Worm (Caenorhabditis elegans): ENCODE measurements around the gene F53C3.1.

F53C3.1 gene

ce11 chrII:3955938-3956337 lies 44.1 kb downstream of the F53C3.1 start:
- peak; percentile 31 for TF ChIP-seq ceh-39 (tag; optimal IDR thresholded peaks at IDR 0.05)
- TF ChIP-seq nhr-76 (tag; optimal IDR thresholded peaks at IDR 0.05), result no peak
- peak; percentile 35 for TF ChIP-seq ces-1 (GFP tag; optimal IDR thresholded peaks at IDR 0.05)

- TF ChIP-seq lin-13 (tag; optimal IDR thresholded peaks at IDR 0.05), result no peak
- TF ChIP-seq ces-1 (GFP tag; optimal IDR thresholded peaks at IDR 0.05), result peak; percentile 22
- no peak for TF ChIP-seq elt-1 (tag; optimal IDR thresholded peaks at IDR 0.05; ENCODE audit: borderline replicate concordance, insufficient read depth)
- no peak for TF ChIP-seq flh-1 (GFP tag; optimal IDR thresholded peaks at IDR 0.05)
- TF ChIP-seq mab-5 (tag; optimal IDR thresholded peaks at IDR 0.05), result peak; percentile 1
- no peak for TF ChIP-seq nhr-237 (tag; optimal IDR thresholded peaks at IDR 0.05)
- TF ChIP-seq unc-120 (tag; optimal IDR thresholded peaks at IDR 0.05; ENCODE audit: poor library complexity, severe bottlenecking), result peak; percentile 54
Measured at ce11 chrII:3956744-3957143, 44.9 kb downstream of the F53C3.1 start.

- no peak for TF ChIP-seq snpc-4 (tag; optimal IDR thresholded peaks at IDR 0.05)
- peak; percentile 9 for TF ChIP-seq mls-2 (tag; optimal IDR thresholded peaks at IDR 0.05)
- no peak for TF ChIP-seq elt-3 (tag; optimal IDR thresholded peaks at IDR 0.05)
- peak; percentile 69 for TF ChIP-seq unc-62 (GFP tag; optimal IDR thresholded peaks at IDR 0.05)
- peak; percentile 15 for TF ChIP-seq mep-1 (tag; optimal IDR thresholded peaks at IDR 0.05)
- peak; percentile 64 for TF ChIP-seq ceh-39 (tag; optimal IDR thresholded peaks at IDR 0.05)
- peak; percentile 69 for TF ChIP-seq lin-32 (GFP tag; optimal IDR thresholded peaks at IDR 0.05)
- no peak for TF ChIP-seq hlh-1 (tag; optimal IDR thresholded peaks at IDR 0.05)
- peak; percentile 3 for TF ChIP-seq ceh-43 (GFP tag; optimal IDR thresholded peaks at IDR 0.05)
- TF ChIP-seq unc-120 (tag; optimal IDR thresholded peaks at IDR 0.05; ENCODE audit: poor library complexity, severe bottlenecking), result no peak
- TF ChIP-seq cnd-1 (tag; optimal IDR thresholded peaks at IDR 0.05), result peak; percentile 80
- TF ChIP-seq nhr-2 (tag; optimal IDR thresholded peaks at IDR 0.05), result peak; percentile 83
Measured at ce11 chrII:3957455-3958212, 45.8 kb downstream of the F53C3.1 start.

ce11 chrII:3958673-3959299 lies 47.0 kb downstream of the F53C3.1 start:
- TF ChIP-seq sem-2 (GFP tag; optimal IDR thresholded peaks at IDR 0.05), result no peak
- TF ChIP-seq mab-5 (tag; optimal IDR thresholded peaks at IDR 0.05), result no peak
- TF ChIP-seq nhr-2 (tag; optimal IDR thresholded peaks at IDR 0.05), result no peak
- peak; percentile 9 for TF ChIP-seq sptf-1 (tag; optimal IDR thresholded peaks at IDR 0.05)
- no peak for TF ChIP-seq flh-1 (GFP tag; optimal IDR thresholded peaks at IDR 0.05)
- TF ChIP-seq snpc-4 (tag; optimal IDR thresholded peaks at IDR 0.05), result no peak
- TF ChIP-seq lsy-2 (tag; optimal IDR thresholded peaks at IDR 0.05), result no peak
- no peak for TF ChIP-seq nhr-28 (tag; optimal IDR thresholded peaks at IDR 0.05)
- TF ChIP-seq ham-2 (GFP tag; optimal IDR thresholded peaks at IDR 0.05), result no peak
- no peak for TF ChIP-seq ceh-83 (GFP tag; optimal IDR thresholded peaks at IDR 0.05)
- TF ChIP-seq pha-4 (tag; optimal IDR thresholded peaks at IDR 0.05), result peak; percentile 95
- peak; percentile 46 for TF ChIP-seq unc-62 (GFP tag; optimal IDR thresholded peaks at IDR 0.05)
- TF ChIP-seq ztf-11 (tag; optimal IDR thresholded peaks at IDR 0.05), result no peak
- peak; percentile 71 for TF ChIP-seq unc-120 (tag; optimal IDR thresholded peaks at IDR 0.05; ENCODE audit: poor library complexity, severe bottlenecking)
- no peak for TF ChIP-seq nhr-76 (tag; optimal IDR thresholded peaks at IDR 0.05)
- TF ChIP-seq bed-3 (GFP tag; optimal IDR thresholded peaks at IDR 0.05), result no peak
- peak; percentile 15 for TF ChIP-seq cnd-1 (tag; optimal IDR thresholded peaks at IDR 0.05)
- TF ChIP-seq blmp-1 (tag; optimal IDR thresholded peaks at IDR 0.05), result no peak
- TF ChIP-seq zip-8 (tag; optimal IDR thresholded peaks at IDR 0.05), result peak; percentile 35
- TF ChIP-seq tbx-8 (GFP tag; optimal IDR thresholded peaks at IDR 0.05), result no peak
- no peak for TF ChIP-seq lin-13 (tag; optimal IDR thresholded peaks at IDR 0.05)
- TF ChIP-seq M03D4.4 (tag; optimal IDR thresholded peaks at IDR 0.05), result no peak
- TF ChIP-seq nhr-12 (tag; optimal IDR thresholded peaks at IDR 0.05), result no peak
- TF ChIP-seq mep-1 (tag; optimal IDR thresholded peaks at IDR 0.05), result peak; percentile 21
- TF ChIP-seq elt-3 (tag; optimal IDR thresholded peaks at IDR 0.05), result no peak
- TF ChIP-seq ceh-39 (tag; optimal IDR thresholded peaks at IDR 0.05), result no peak
- peak; percentile 45 for TF ChIP-seq mls-2 (tag; optimal IDR thresholded peaks at IDR 0.05)
- no peak for TF ChIP-seq hlh-1 (tag; optimal IDR thresholded peaks at IDR 0.05)
- TF ChIP-seq drap-1 (GFP tag; optimal IDR thresholded peaks at IDR 0.05), result peak; percentile 18
- TF ChIP-seq nhr-237 (tag; optimal IDR thresholded peaks at IDR 0.05), result peak; percentile 48
- peak; percentile 84 for TF ChIP-seq ces-1 (GFP tag; optimal IDR thresholded peaks at IDR 0.05)
- TF ChIP-seq ceh-43 (GFP tag; optimal IDR thresholded peaks at IDR 0.05), result no peak
- no peak for TF ChIP-seq unc-39 (tag; optimal IDR thresholded peaks at IDR 0.05)
- no peak for TF ChIP-seq elt-1 (tag; optimal IDR thresholded peaks at IDR 0.05; ENCODE audit: borderline replicate concordance, insufficient read depth)
- no peak for TF ChIP-seq lin-32 (GFP tag; optimal IDR thresholded peaks at IDR 0.05)
